Fruit fly (Drosophila melanogaster) whole organism, embryonic: Measurements from ENCODE around the gene Ask1.
A peak's percentile ranks its signal among the peaks of the same experiment; 100 is the strongest.

Experiments
- Antp ChIP-seq: fragments of 200-800 bp; sonication (Bioruptor generic); optimal IDR thresholded peaks from 3 replicates; lab custom pipeline; 2016; ENCODE audit warnings: missing biosample characterization, missing genetic modification characterization
- CG1024 ChIP-seq: fragments of 200-800 bp; sonication (Bioruptor generic); IDR thresholded peaks from 2 replicates; pipeline ENCODE4 v1.3.6; 2022; ENCODE audit warnings: missing biosample characterization, missing genetic modification characterization
- CG10565 ChIP-seq: fragments of 200-800 bp; sonication (Bioruptor generic); optimal IDR thresholded peaks from 3 replicates; lab custom pipeline; 2016; ENCODE audit warnings: missing biosample characterization, mild to moderate bottlenecking, missing genetic modification characterization
- CG11695 ChIP-seq: fragments of 200-800 bp; sonication (Bioruptor generic); IDR thresholded peaks from 3 replicates; pipeline ENCODE4 v1.3.6; 2022; ENCODE audit warnings: missing biosample characterization, missing genetic modification characterization
- CG1233 ChIP-seq: fragments of 200-800 bp; sonication (Bioruptor generic); optimal IDR thresholded peaks from 4 replicates; lab custom pipeline; 2018; ENCODE audit warnings: missing biosample characterization, mild to moderate bottlenecking, missing genetic modification characterization
- CG12744 ChIP-seq: fragments of 200-800 bp; sonication (Bioruptor generic); optimal IDR thresholded peaks from 2 replicates; lab custom pipeline; 2016; ENCODE audit warnings: missing biosample characterization, missing genetic modification characterization
- CG13775 ChIP-seq: fragments of 200-800 bp; sonication (Bioruptor generic); optimal IDR thresholded peaks from 3 replicates; lab custom pipeline; 2017; ENCODE audit warnings: missing biosample characterization, mild to moderate bottlenecking, missing genetic modification characterization
- CG14710 ChIP-seq: fragments of 200-800 bp; sonication (Bioruptor generic); optimal IDR thresholded peaks from 3 replicates; lab custom pipeline; 2019; ENCODE audit warnings: missing biosample characterization, mild to moderate bottlenecking, missing genetic modification characterization, moderate library complexity
- CG15269 ChIP-seq: fragments of 200-800 bp; sonication (Bioruptor generic); optimal IDR thresholded peaks from 2 replicates; lab custom pipeline; 2018; ENCODE audit warnings: missing biosample characterization, mild to moderate bottlenecking, missing genetic modification characterization, moderate library complexity
- CG15479 ChIP-seq: fragments of 200-800 bp; sonication (Bioruptor generic); optimal IDR thresholded peaks from 3 replicates; lab custom pipeline; 2019; ENCODE audit warnings: missing biosample characterization, mild to moderate bottlenecking, missing genetic modification characterization, moderate library complexity
- CG1603 ChIP-seq: fragments of 200-800 bp; sonication (Bioruptor generic); optimal IDR thresholded peaks from 2 replicates; lab custom pipeline; 2019; ENCODE audit warnings: missing biosample characterization, mild to moderate bottlenecking, missing genetic modification characterization, moderate library complexity
- CG17186 ChIP-seq: fragments of 200-800 bp; sonication (Bioruptor generic); optimal IDR thresholded peaks from 3 replicates; lab custom pipeline; 2017; ENCODE audit warnings: missing biosample characterization, missing genetic modification reagents, missing genetic modification characterization
- CG17612 ChIP-seq: fragments of 200-800 bp; sonication (Bioruptor generic); IDR thresholded peaks from 2 replicates; pipeline ENCODE4 v1.3.6; 2022; ENCODE audit warnings: missing biosample characterization, missing genetic modification characterization
- CG2875 ChIP-seq: fragments of 200-800 bp; sonication (Bioruptor generic); optimal IDR thresholded peaks from 2 replicates; lab custom pipeline; 2017; ENCODE audit warnings: missing biosample characterization, mild to moderate bottlenecking, missing genetic modification characterization, missing genetic modification reagents
- CG31224 ChIP-seq: fragments of 200-800 bp; sonication (Bioruptor generic); IDR thresholded peaks from 2 replicates; pipeline ENCODE4 v1.3.6; 2022; ENCODE audit warnings: missing biosample characterization, missing genetic modification characterization
- CG6791 ChIP-seq: fragments of 200-800 bp; sonication (Bioruptor generic); IDR thresholded peaks from 3 replicates; pipeline ENCODE4 v1.3.6; 2022; ENCODE audit warnings: missing biosample characterization, missing genetic modification characterization; ENCODE audit not compliant: partially characterized antibody
- CG7357 ChIP-seq: fragments of 200-800 bp; sonication (Bioruptor generic); IDR thresholded peaks from 3 replicates; pipeline ENCODE4 v1.3.6; 2022; ENCODE audit warnings: missing biosample characterization, missing genetic modification characterization
- CG8765 ChIP-seq: fragments of 200-800 bp; sonication (Bioruptor generic); IDR thresholded peaks from 2 replicates; pipeline ENCODE4 v1.3.6; 2022; ENCODE audit warnings: missing biosample characterization, missing genetic modification characterization
- Dll ChIP-seq: fragments of 200-800 bp; sonication (Bioruptor generic); IDR thresholded peaks from 4 replicates; pipeline ENCODE4 v1.3.6; 2022; ENCODE audit warnings: missing biosample characterization, missing genetic modification characterization; ENCODE audit not compliant: partially characterized antibody
- Elba2 ChIP-seq: fragments of 200-800 bp; sonication (Bioruptor generic); optimal IDR thresholded peaks from 3 replicates; lab custom pipeline; 2016; ENCODE audit warnings: missing biosample characterization, missing genetic modification characterization
- Gug ChIP-seq: fragments of 200-800 bp; sonication (Bioruptor generic); IDR thresholded peaks from 4 replicates; pipeline ENCODE4 v1.3.6; 2022; ENCODE audit warnings: missing biosample characterization, missing genetic modification characterization
- HmgD ChIP-seq: fragments of 200-800 bp; sonication (Bioruptor generic); optimal IDR thresholded peaks from 3 replicates; lab custom pipeline; 2016; ENCODE audit warnings: missing biosample characterization, missing genetic modification characterization
- Hr3 ChIP-seq: fragments of 200-800 bp; sonication (Bioruptor generic); optimal IDR thresholded peaks from 3 replicates; lab custom pipeline; 2016; ENCODE audit warnings: missing biosample characterization, missing genetic modification characterization
- Jarid2 ChIP-seq: fragments of 200-800 bp; sonication (Bioruptor generic); optimal IDR thresholded peaks from 3 replicates; lab custom pipeline; 2017; ENCODE audit warnings: mild to moderate bottlenecking, missing biosample characterization, missing genetic modification reagents, missing genetic modification characterization
- MBD-R2 ChIP-seq: fragments of 200-800 bp; sonication (Bioruptor generic); IDR thresholded peaks from 2 replicates; pipeline ENCODE4 v1.3.6; 2022; ENCODE audit warnings: missing biosample characterization, missing genetic modification characterization
- Mes4 ChIP-seq: fragments of 200-800 bp; sonication (Bioruptor generic); optimal IDR thresholded peaks from 2 replicates; lab custom pipeline; 2016; ENCODE audit warnings: missing biosample characterization, missing genetic modification characterization
- NC2β ChIP-seq: fragments of 200-800 bp; sonication (Bioruptor generic); optimal IDR thresholded peaks from 2 replicates; lab custom pipeline; 2016; ENCODE audit warnings: missing biosample characterization, missing genetic modification characterization
- Oli ChIP-seq: fragments of 200-800 bp; sonication (Bioruptor generic); optimal IDR thresholded peaks from 2 replicates; lab custom pipeline; 2018; ENCODE audit warnings: missing biosample characterization, mild to moderate bottlenecking, missing genetic modification characterization, moderate library complexity
- Usf ChIP-seq: fragments of 200-800 bp; sonication (Bioruptor generic); optimal IDR thresholded peaks from 2 replicates; lab custom pipeline; 2017; ENCODE audit warnings: missing genotype, missing biosample characterization, missing genetic modification characterization
- ash1 ChIP-seq: fragments of 200-800 bp; sonication (Bioruptor generic); optimal IDR thresholded peaks from 2 replicates; lab custom pipeline; 2018; ENCODE audit warnings: missing biosample characterization, mild to moderate bottlenecking, missing genetic modification characterization
- az2 ChIP-seq: fragments of 200-800 bp; sonication (Bioruptor generic); optimal IDR thresholded peaks from 3 replicates; lab custom pipeline; 2016; ENCODE audit warnings: missing biosample characterization, missing genetic modification characterization
- bcd ChIP-seq: fragments of 200-800 bp; sonication (Bioruptor generic); optimal IDR thresholded peaks from 2 replicates; lab custom pipeline; 2017; ENCODE audit warnings: missing biosample characterization, mild to moderate bottlenecking, missing genetic modification characterization
- chinmo ChIP-seq: fragments of 200-800 bp; sonication (Bioruptor generic); IDR thresholded peaks from 4 replicates; pipeline ENCODE4 v1.3.6; 2022; ENCODE audit warnings: missing biosample characterization, missing genetic modification characterization; ENCODE audit not compliant: partially characterized antibody
- crol ChIP-seq: fragments of 200-800 bp; sonication (Bioruptor generic); IDR thresholded peaks from 2 replicates; pipeline ENCODE4 v1.3.6; 2022; ENCODE audit warnings: missing biosample characterization, missing genetic modification characterization
- dmrt11E ChIP-seq: fragments of 200-800 bp; sonication (Bioruptor generic); optimal IDR thresholded peaks from 3 replicates; lab custom pipeline; 2018; ENCODE audit warnings: missing biosample characterization, mild to moderate bottlenecking, missing genetic modification characterization, moderate library complexity
- dpn ChIP-seq, 2 experiments: fragments of 200-800 bp; sonication (Bioruptor generic); optimal IDR thresholded peaks; 3 replicates each; lab custom pipeline; 2016; ENCODE audit warnings: missing biosample characterization in 2 of 2, missing genetic modification characterization in 2 of 2
- fd102C ChIP-seq: fragments of 200-800 bp; sonication (Bioruptor generic); optimal IDR thresholded peaks from 2 replicates; lab custom pipeline; 2018; ENCODE audit warnings: missing biosample characterization, mild to moderate bottlenecking, missing genetic modification characterization, moderate library complexity
- fru ChIP-seq: fragments of >200 bp; optimal IDR thresholded peaks from 2 replicates; lab custom pipeline; 2017
- hkb ChIP-seq, 2 experiments: fragments of 200-800 bp in 1 of 2; fragments of >200 bp in 1 of 2; sonication (Bioruptor generic) in 1 of 2; IDR thresholded peaks in 1 of 2; optimal IDR thresholded peaks in 1 of 2; 2 replicates each; pipeline versions ENCODE4 v1.3.6 to Lab custom; 2017 to 2022; ENCODE audit warnings: missing biosample characterization in 1 of 2, missing genetic modification characterization in 1 of 2
- jing ChIP-seq: fragments of 200-800 bp; sonication (Bioruptor generic); optimal IDR thresholded peaks from 2 replicates; lab custom pipeline; 2018; ENCODE audit warnings: missing biosample characterization, mild to moderate bottlenecking, missing genetic modification characterization
- ken ChIP-seq: fragments of 200-800 bp; sonication (Bioruptor generic); IDR thresholded peaks from 3 replicates; pipeline ENCODE4 v1.3.6; 2022; ENCODE audit warnings: missing biosample characterization, missing genetic modification characterization
- lab ChIP-seq: fragments of 200-800 bp; sonication (Bioruptor generic); optimal IDR thresholded peaks from 3 replicates; lab custom pipeline; 2017; ENCODE audit warnings: missing biosample characterization, missing genetic modification characterization, mild to moderate bottlenecking, moderate library complexity, missing genetic modification reagents
- lbe ChIP-seq: fragments of 200-800 bp; sonication (Bioruptor generic); optimal IDR thresholded peaks from 2 replicates; lab custom pipeline; 2016; ENCODE audit warnings: missing biosample characterization, mild to moderate bottlenecking, missing genetic modification characterization
- lmd ChIP-seq: fragments of 200-800 bp; sonication (Bioruptor generic); IDR thresholded peaks from 2 replicates; pipeline ENCODE4 v1.3.6; 2022; ENCODE audit warnings: missing biosample characterization, missing genetic modification characterization
- mam ChIP-seq: fragments of 200-800 bp; sonication (Bioruptor generic); optimal IDR thresholded peaks from 3 replicates; lab custom pipeline; 2016; ENCODE audit warnings: missing biosample characterization, missing genetic modification characterization
- sens ChIP-seq: fragments of 200-800 bp; sonication (Bioruptor generic); peaks from one replicate; lab custom pipeline; 2016; ENCODE audit warnings: missing biosample characterization, missing genetic modification characterization
- unc-4 ChIP-seq: fragments of 200-800 bp; sonication (Bioruptor generic); IDR thresholded peaks from 2 replicates; pipeline ENCODE4 v1.3.6; 2022; ENCODE audit warnings: missing biosample characterization, missing genetic modification characterization; ENCODE audit not compliant: partially characterized antibody
- wek ChIP-seq: fragments of 200-800 bp; sonication (Bioruptor generic); optimal IDR thresholded peaks from 3 replicates; lab custom pipeline; 2018; ENCODE audit warnings: missing biosample characterization, mild to moderate bottlenecking, missing genetic modification characterization, moderate library complexity
- zf30C ChIP-seq: fragments of 200-800 bp; sonication (Bioruptor generic); optimal IDR thresholded peaks from 3 replicates; lab custom pipeline; 2018; ENCODE audit warnings: missing biosample characterization, mild to moderate bottlenecking, missing genetic modification characterization

The Ask1 gene

DNA sequence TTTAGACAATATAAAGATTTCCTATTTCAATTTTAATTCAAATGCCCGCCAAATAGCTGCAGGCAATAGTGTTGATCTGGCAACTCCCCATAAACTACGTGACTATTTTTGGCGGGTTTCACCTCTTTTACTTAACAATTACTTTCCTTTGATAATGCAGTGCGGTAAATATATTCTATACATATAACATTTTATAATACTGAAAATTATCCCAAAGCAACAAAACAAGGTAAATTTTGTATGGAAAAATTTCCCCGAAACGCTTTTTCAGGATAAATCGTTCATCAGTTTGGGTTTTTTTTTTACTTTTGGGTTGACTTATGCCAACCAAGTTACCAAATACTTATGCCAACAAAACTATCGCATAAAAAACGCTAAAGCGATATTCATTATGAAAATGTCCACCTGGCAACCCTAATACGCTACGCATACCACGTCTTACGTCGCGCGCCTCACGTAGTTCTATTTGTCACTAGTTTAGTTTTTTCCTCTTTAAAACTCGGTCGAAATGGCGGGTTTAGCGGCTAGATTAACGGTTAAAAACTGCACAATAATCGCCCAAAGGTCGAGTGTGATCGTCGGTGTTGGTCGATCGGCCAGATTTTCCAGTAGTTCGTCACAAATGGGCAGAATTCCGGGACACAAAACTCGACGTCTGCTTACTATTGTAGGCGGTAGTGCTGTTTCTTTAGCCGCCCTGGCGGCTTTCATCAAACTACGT lies 32.5 kb upstream of the Ask1 start, which contains the start of gene MICU3 (continued):
- no peak for TF ChIP-seq CG17612 (GFP tag; lab: Robert Waterston, UW)
- TF ChIP-seq ken = no peak; the same call in 2 of the 3 replicates
- TF ChIP-seq Jarid2 (GFP tag; lab: Kevin White, UChicago) = no peak
- no peak for TF ChIP-seq fru (lab: Kevin White, UChicago)
- TF ChIP-seq Hr3 (GFP tag; lab: Kevin White, UChicago) = peak; percentile 75
- TF ChIP-seq CG13775 (GFP tag; lab: Kevin White, UChicago) = peak; percentile 64
- 0 out of 3 replicates have a peak, but pooled peaks have one; percentile 17 for TF ChIP-seq CG7357 (GFP tag; lab: Robert Waterston, UW)
- TF ChIP-seq Oli (tag; lab: Kevin White, UChicago) = peak; percentile 52
- TF ChIP-seq bcd (GFP tag; lab: Kevin White, UChicago) = peak; percentile 63
- peak; percentile 77 for TF ChIP-seq lab (GFP tag; lab: Kevin White, UChicago)
- no peak for TF ChIP-seq ash1 (GFP tag; lab: Kevin White, UChicago)
- TF ChIP-seq Usf (GFP tag; lab: Kevin White, UChicago) = peak; percentile 31
- TF ChIP-seq CG2875 (GFP tag; lab: Kevin White, UChicago) = no peak
- peak; percentile 9; the same call in 1 of the 2 replicates for TF ChIP-seq CG8765
- TF ChIP-seq CG14710 = peak; percentile 79
- no peak for TF ChIP-seq CG11695 (GFP tag; lab: Robert Waterston, UW)
- TF ChIP-seq az2 (GFP tag; lab: Kevin White, UChicago) = peak; percentile 62
- peak; percentile 82 for TF ChIP-seq mam (GFP tag; lab: Kevin White, UChicago)
- TF ChIP-seq dmrt11E (tag; lab: Kevin White, UChicago) = peak; percentile 64
- peak; percentile 66 for TF ChIP-seq Antp (GFP tag; lab: Kevin White, UChicago)
- no peak for TF ChIP-seq fd102C
- TF ChIP-seq CG15269 (tag; lab: Kevin White, UChicago) = peak; percentile 60
- peak; percentile 27 for TF ChIP-seq NC2β
- peak; percentile 55; the same call in 3 of the 4 replicates for TF ChIP-seq Gug (GFP tag; lab: Robert Waterston, UW)
- TF ChIP-seq CG10565 (GFP tag; lab: Kevin White, UChicago) = no peak
- TF ChIP-seq Dll = peak; percentile 89
- peak; percentile 78 for TF ChIP-seq unc-4 (GFP tag; lab: Robert Waterston, UW)
- TF ChIP-seq hkb (optimal IDR thresholded peaks at IDR 0.05; lab: Kevin White, UChicago) = no peak
- TF ChIP-seq hkb (GFP tag; IDR thresholded peaks at IDR 0.05; lab: Robert Waterston, UW) = no peak
- peak; percentile 21 for TF ChIP-seq jing (GFP tag; lab: Kevin White, UChicago)
- 0 out of 2 replicates have a peak, but pooled peaks have one; percentile 48 for TF ChIP-seq CG31224 (GFP tag; lab: Robert Waterston, UW)
- TF ChIP-seq sens = peak; percentile 90
- peak; percentile 28 for TF ChIP-seq CG12744 (GFP tag; lab: Kevin White, UChicago)
- TF ChIP-seq HmgD (GFP tag; lab: Kevin White, UChicago) = no peak
- TF ChIP-seq crol (GFP tag; lab: Robert Waterston, UW) = no peak
- no peak for TF ChIP-seq MBD-R2 (GFP tag; lab: Robert Waterston, UW)
- peak; percentile 26 for TF ChIP-seq CG1233
- TF ChIP-seq Mes4 (GFP tag; lab: Kevin White, UChicago) = peak; percentile 37
- TF ChIP-seq CG15479 (GFP tag; lab: Kevin White, UChicago) = no peak
- TF ChIP-seq CG1603 = peak; percentile 25
- peak; percentile 27 for TF ChIP-seq CG17186 (GFP tag; lab: Kevin White, UChicago)
- TF ChIP-seq lmd (GFP tag; lab: Robert Waterston, UW) = peak; percentile 63
- peak; percentile 74 to 77 for TF ChIP-seq dpn (GFP tag; optimal IDR thresholded peaks at IDR 0.05; lab: Kevin White, UChicago)
- no peak for TF ChIP-seq zf30C (GFP tag; lab: Kevin White, UChicago)
- TF ChIP-seq CG1024 = no peak
- peak; percentile 19 for TF ChIP-seq Elba2 (GFP tag; lab: Kevin White, UChicago)
- no peak for TF ChIP-seq lbe (GFP tag; lab: Kevin White, UChicago)
- TF ChIP-seq CG6791 (GFP tag; lab: Robert Waterston, UW) = peak; percentile 71; the same call in 2 of the 3 replicates
- no peak for TF ChIP-seq chinmo (GFP tag; lab: Robert Waterston, UW)
- TF ChIP-seq wek = no peak
